Worm (Caenorhabditis elegans): ENCODE data around the gene lsm-1.

DNA sequence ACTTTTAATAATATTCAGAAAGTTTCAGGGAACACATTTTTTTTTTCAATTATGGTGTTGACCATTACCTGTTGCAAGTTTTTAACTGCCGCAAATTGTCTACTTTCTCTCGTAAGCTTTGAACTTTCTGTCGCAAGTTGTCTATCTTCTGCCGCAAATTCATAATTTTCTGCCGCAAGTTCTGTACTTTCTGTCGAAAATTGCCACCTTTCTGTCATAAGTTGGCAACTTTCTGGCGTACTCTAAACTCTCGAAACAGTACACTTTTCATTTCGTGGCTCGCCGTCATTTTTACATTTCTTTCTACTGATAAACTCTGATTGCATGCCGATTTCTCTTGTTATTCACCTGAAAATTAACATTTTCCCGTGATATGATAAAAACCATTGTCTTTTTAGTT is 28.6 kb downstream of the lsm-1 start:
- TF ChIP-seq snpc-4 (tag; optimal IDR thresholded peaks at IDR 0.05) (no peak), lin-13 (GFP tag; optimal IDR thresholded peaks at IDR 0.05) (no peak), ceh-82 (tag; optimal IDR thresholded peaks at IDR 0.05) (no peak), nhr-12 (tag; optimal IDR thresholded peaks at IDR 0.05) (no peak), ztf-11 (tag; optimal IDR thresholded peaks at IDR 0.05) (no peak), nhr-25 (tag; optimal IDR thresholded peaks at IDR 0.05) (no peak), aly-2 (tag; optimal IDR thresholded peaks at IDR 0.05) (no peak)
